Worm (Caenorhabditis elegans) whole organism, L2 larva: Measurements from ENCODE around the gene nhr-97.
A peak's percentile ranks its signal among the peaks of the same experiment; 100 is the strongest.

Source experiments
- C34F6.9 ChIP-seq: fragments of 150-350 bp; optimal IDR thresholded peaks from 2 replicates; lab custom pipeline; 2014; ENCODE audit warnings: missing biosample characterization, missing genetic modification characterization
- F13H6.1 ChIP-seq: sonication (generic microtip); optimal IDR thresholded peaks from 2 replicates; lab custom pipeline; 2016; ENCODE audit warnings: missing genetic modification characterization, missing compliant biosample characterization
- R02D3.7 ChIP-seq: fragments of 150-350 bp; optimal IDR thresholded peaks from 2 replicates; lab custom pipeline; 2014; ENCODE audit warnings: missing biosample characterization, missing genetic modification characterization
- ZK546.5 ChIP-seq: sonication (generic microtip); optimal IDR thresholded peaks from 2 replicates; lab custom pipeline; 2017; ENCODE audit warnings: missing biosample characterization, missing genetic modification characterization
- alr-1 ChIP-seq: fragments of 150-350 bp; optimal IDR thresholded peaks from 2 replicates; lab custom pipeline; 2014; ENCODE audit warnings: missing biosample characterization, missing genetic modification characterization
- aly-2 ChIP-seq: fragments of 150-350 bp; optimal IDR thresholded peaks from 2 replicates; lab custom pipeline; 2014; ENCODE audit warnings: missing biosample characterization, missing genetic modification characterization
- ama-1 ChIP-seq: fragments of 150-350 bp; optimal IDR thresholded peaks from 2 replicates; lab custom pipeline; 2018; ENCODE audit warnings: inconsistent platforms
- blmp-1 ChIP-seq: sonication (generic microtip); optimal IDR thresholded peaks from 2 replicates; lab custom pipeline; 2017; ENCODE audit warnings: missing genetic modification characterization, mild to moderate bottlenecking, missing compliant biosample characterization, antibody characterized with exemption, moderate library complexity; ENCODE audit not compliant: insufficient read depth
- ceh-16 ChIP-seq: fragments of 150-350 bp; optimal IDR thresholded peaks from 2 replicates; lab custom pipeline; 2014; ENCODE audit warnings: missing biosample characterization, missing genetic modification characterization
- ceh-82 ChIP-seq: fragments of 150-350 bp; optimal IDR thresholded peaks from 2 replicates; lab custom pipeline; 2014; ENCODE audit warnings: missing biosample characterization, missing genetic modification characterization
- crh-2 ChIP-seq: sonication (generic microtip); optimal IDR thresholded peaks from 2 replicates; lab custom pipeline; 2017; ENCODE audit warnings: missing biosample characterization, missing genetic modification characterization
- dmd-4 ChIP-seq: sonication (generic microtip); optimal IDR thresholded peaks from 2 replicates; lab custom pipeline; 2017; ENCODE audit warnings: missing biosample characterization, missing genetic modification characterization
- egl-27 ChIP-seq: sonication (generic microtip); optimal IDR thresholded peaks from 3 replicates; lab custom pipeline; 2017; ENCODE audit warnings: missing biosample characterization, missing genetic modification reagents, missing genetic modification characterization
- elt-1 ChIP-seq: fragments of 150-350 bp; optimal IDR thresholded peaks from 2 replicates; lab custom pipeline; 2014; ENCODE audit warnings: missing biosample characterization, missing genetic modification characterization
- elt-3 ChIP-seq: sonication (generic microtip); optimal IDR thresholded peaks from 2 replicates; lab custom pipeline; 2017; ENCODE audit warnings: missing biosample characterization, missing genetic modification characterization
- fos-1 ChIP-seq: fragments of 150-350 bp; optimal IDR thresholded peaks from 2 replicates; lab custom pipeline; 2014; ENCODE audit warnings: missing biosample characterization, missing genetic modification characterization
- gmeb-1 ChIP-seq: fragments of 150-350 bp; optimal IDR thresholded peaks from 2 replicates; lab custom pipeline; 2014; ENCODE audit warnings: missing biosample characterization, missing genetic modification characterization
- lin-11 ChIP-seq: fragments of 150-350 bp; sonication (generic microtip); optimal IDR thresholded peaks from 2 replicates; lab custom pipeline; 2014; ENCODE audit warnings: missing biosample characterization, missing genetic modification characterization, inconsistent platforms, mixed read lengths
- lin-13 ChIP-seq: fragments of 150-350 bp; optimal IDR thresholded peaks from 2 replicates; lab custom pipeline; 2014; ENCODE audit warnings: missing biosample characterization, missing genetic modification reagents, missing genetic modification characterization
- lin-39 ChIP-seq: fragments of 150-350 bp; optimal IDR thresholded peaks from 2 replicates; lab custom pipeline; 2014; ENCODE audit warnings: missing biosample characterization, missing genetic modification reagents, missing genetic modification characterization
- lsy-2 ChIP-seq, 2 experiments: fragments of 150-350 bp in 1 of 2; sonication (generic microtip) in 1 of 2; optimal IDR thresholded peaks; 2 replicates each; lab custom pipeline; 2014 to 2017; ENCODE audit warnings: missing biosample characterization in 2 of 2, missing genetic modification characterization in 2 of 2
- mbf-1 ChIP-seq: sonication (generic microtip); optimal IDR thresholded peaks from 2 replicates; lab custom pipeline; 2017; ENCODE audit warnings: missing biosample characterization, missing genetic modification characterization
- nhr-10 ChIP-seq: sonication (generic microtip); optimal IDR thresholded peaks from 2 replicates; lab custom pipeline; 2017; ENCODE audit warnings: missing biosample characterization, missing genetic modification characterization
- nhr-12 ChIP-seq: fragments of 150-350 bp; optimal IDR thresholded peaks from 2 replicates; lab custom pipeline; 2014; ENCODE audit warnings: missing biosample characterization, missing genetic modification characterization
- nhr-129 ChIP-seq: fragments of 150-350 bp; optimal IDR thresholded peaks from 2 replicates; lab custom pipeline; 2014; ENCODE audit warnings: missing biosample characterization, missing genetic modification characterization
- nhr-21 ChIP-seq: fragments of 150-350 bp; optimal IDR thresholded peaks from 2 replicates; lab custom pipeline; 2014; ENCODE audit warnings: missing biosample characterization, missing genetic modification characterization
- nhr-23 ChIP-seq: fragments of 150-350 bp; optimal IDR thresholded peaks from 2 replicates; lab custom pipeline; 2014; ENCODE audit warnings: missing biosample characterization, missing genetic modification reagents, missing genetic modification characterization
- nhr-25 ChIP-seq: fragments of 150-350 bp; sonication (generic microtip); optimal IDR thresholded peaks from 3 replicates; lab custom pipeline; 2014; ENCODE audit warnings: missing biosample characterization, missing genetic modification characterization
- nhr-6 ChIP-seq: fragments of 150-350 bp; optimal IDR thresholded peaks from 2 replicates; lab custom pipeline; 2014; ENCODE audit warnings: missing biosample characterization, missing genetic modification characterization
- nhr-77 ChIP-seq: fragments of 150-350 bp; optimal IDR thresholded peaks from 2 replicates; lab custom pipeline; 2014; ENCODE audit warnings: missing biosample characterization, missing genetic modification characterization
- sem-4 ChIP-seq: fragments of 150-350 bp; optimal IDR thresholded peaks from 2 replicates; lab custom pipeline; 2014; ENCODE audit warnings: missing biosample characterization, missing genetic modification reagents, missing genetic modification characterization
- skn-1 ChIP-seq: sonication (generic microtip); optimal IDR thresholded peaks from 2 replicates; lab custom pipeline; 2017; ENCODE audit warnings: missing biosample characterization, missing genetic modification characterization
- sma-3 ChIP-seq: sonication (generic microtip); optimal IDR thresholded peaks from 2 replicates; lab custom pipeline; 2016; ENCODE audit warnings: missing genetic modification reagents, missing genetic modification characterization, missing compliant biosample characterization
- sma-9 ChIP-seq, 2 experiments: fragments of 150-350 bp in 1 of 2; sonication (generic microtip) in 1 of 2; optimal IDR thresholded peaks; 2 replicates each; lab custom pipeline; 2014 to 2016; ENCODE audit warnings: missing genetic modification characterization in 2 of 2, mild to moderate bottlenecking in 1 of 2, missing biosample characterization in 1 of 2, missing compliant biosample characterization in 1 of 2, missing genetic modification reagents in 1 of 2, moderate library complexity in 1 of 2
- unc-39 ChIP-seq: fragments of 150-350 bp; optimal IDR thresholded peaks from 2 replicates; lab custom pipeline; 2014; ENCODE audit warnings: missing biosample characterization, missing genetic modification characterization
- unc-55 ChIP-seq: fragments of 150-350 bp; sonication (generic microtip); optimal IDR thresholded peaks from 3 replicates; lab custom pipeline; 2014; ENCODE audit warnings: missing biosample characterization, missing genetic modification reagents, missing genetic modification characterization
- ztf-1 ChIP-seq: fragments of 200-800 bp; sonication (Bioruptor generic); conservative IDR thresholded peaks from 2 replicates; pipeline ENCODE4 v1.3.6; 2022; ENCODE audit warnings: missing genetic modification characterization, missing compliant biosample characterization
- ztf-4 ChIP-seq: fragments of 150-350 bp; optimal IDR thresholded peaks from 2 replicates; lab custom pipeline; 2014; ENCODE audit warnings: missing biosample characterization, missing genetic modification characterization

Gene nhr-97

ce11 chrIV:9789496-9789895 is 32.1 kb downstream of the nhr-97 start, which contains the start of gene T13F2.4:
Gene T13F2.4 (plus strand): TSS chrIV:9789796.
- TF ChIP-seq blmp-1 (tag; lab: Kevin White, UChicago) (no peak), alr-1 (tag; lab: Kevin White, UChicago) (no peak), nhr-129 (tag; lab: Kevin White, UChicago) (no peak), ztf-1 (GFP tag; lab: Robert Waterston, UW) (no peak), elt-3 (tag; lab: Kevin White, UChicago) (no peak), elt-1 (tag; lab: Kevin White, UChicago) (no peak), lin-11 (tag; lab: Kevin White, UChicago) (no peak), lin-13 (no peak)

ce11 chrIV:9790708-9791107 is 33.3 kb downstream of the nhr-97 start:
- TF ChIP-seq skn-1 (tag; lab: Kevin White, UChicago), result no peak
- TF ChIP-seq ceh-82 (tag; lab: Kevin White, UChicago), result no peak
- no peak for TF ChIP-seq fos-1 (tag; lab: Kevin White, UChicago)
- TF ChIP-seq lin-39 (tag; lab: Kevin White, UChicago), result peak; percentile 56
- TF ChIP-seq nhr-21 (tag; lab: Kevin White, UChicago), result peak; percentile 2
- TF ChIP-seq nhr-25 (tag; lab: Kevin White, UChicago), result peak; percentile 50
- no peak for TF ChIP-seq nhr-6
- TF ChIP-seq crh-2 (tag; lab: Kevin White, UChicago), result no peak
- TF ChIP-seq ama-1 (lab: Kevin White, UChicago), result no peak
- peak; percentile 78 for TF ChIP-seq ceh-16 (tag; lab: Kevin White, UChicago)
- TF ChIP-seq dmd-4 (tag; lab: Kevin White, UChicago), result no peak
- TF ChIP-seq sma-3, result no peak

ce11 chrIV:9795250-9795649 is 37.8 kb downstream of the nhr-97 start:
- TF ChIP-seq elt-3 (tag; lab: Kevin White, UChicago) (no peak), unc-39 (tag; lab: Kevin White, UChicago) (no peak), nhr-77 (no peak), gmeb-1 (tag; lab: Kevin White, UChicago) (no peak), ama-1 (lab: Kevin White, UChicago) (no peak), nhr-6 (no peak), R02D3.7 (tag; lab: Kevin White, UChicago) (no peak), lin-39 (tag; lab: Kevin White, UChicago) (no peak), nhr-12 (tag; lab: Kevin White, UChicago) (no peak), lsy-2 (tag; optimal IDR thresholded peaks at IDR 0.05; lab: Kevin White, UChicago) (no peak), ceh-82 (tag; lab: Kevin White, UChicago) (no peak), lin-13 (no peak), sma-3 (no peak), ZK546.5 (tag; lab: Kevin White, UChicago) (no peak), C34F6.9 (tag; lab: Kevin White, UChicago) (no peak)

- TF ChIP-seq ztf-4 (tag; lab: Kevin White, UChicago), result no peak
- no peak for TF ChIP-seq nhr-77
- TF ChIP-seq dmd-4 (tag; lab: Kevin White, UChicago), result no peak
- no peak for TF ChIP-seq nhr-21 (tag; lab: Kevin White, UChicago)
- no peak for TF ChIP-seq nhr-6
- TF ChIP-seq sem-4 (tag; lab: Kevin White, UChicago), result no peak
- TF ChIP-seq ztf-1 (GFP tag; lab: Robert Waterston, UW), result no peak
- TF ChIP-seq nhr-129 (tag; lab: Kevin White, UChicago), result no peak
- no peak for TF ChIP-seq unc-55 (GFP tag; lab: Kevin White, UChicago)
- TF ChIP-seq lsy-2 (tag; optimal IDR thresholded peaks at IDR 0.05; lab: Kevin White, UChicago), result no peak
- no peak for TF ChIP-seq egl-27
- TF ChIP-seq mbf-1 (tag; lab: Kevin White, UChicago), result no peak
- no peak for TF ChIP-seq C34F6.9 (tag; lab: Kevin White, UChicago)
- no peak for TF ChIP-seq elt-1 (tag; lab: Kevin White, UChicago)
- TF ChIP-seq, all 48 proteins: peak for 0
Measured at ce11 chrIV:9796494-9796893, 39.1 kb downstream of the nhr-97 start, which contains the start of gene pis-1. Gene pis-1 (minus strand): TSS chrIV:9796594.

ce11 chrIV:9797304-9798003 is 40.0 kb downstream of the nhr-97 start, which contains the start of gene T13F2.2:
Gene T13F2.2 (minus strand): TSS chrIV:9797354.
- TF ChIP-seq F13H6.1 (tag; lab: Kevin White, UChicago), result peak; percentile 12
- TF ChIP-seq nhr-10 (tag; lab: Kevin White, UChicago), result no peak
- TF ChIP-seq ama-1 (lab: Kevin White, UChicago), result no peak
- TF ChIP-seq nhr-23 (tag; lab: Kevin White, UChicago), result no peak
- TF ChIP-seq C34F6.9 (tag; lab: Kevin White, UChicago), result peak; percentile 8
- peak; percentile 33 for TF ChIP-seq sma-9 (GFP tag; optimal IDR thresholded peaks at IDR 0.05; lab: Kevin White, UChicago)
- TF ChIP-seq sma-9 (tag; optimal IDR thresholded peaks at IDR 0.05; lab: Kevin White, UChicago), result no peak
- TF ChIP-seq lsy-2 (tag; optimal IDR thresholded peaks at IDR 0.05; lab: Kevin White, UChicago), result peak in 1 of 2 experiments; percentile 22
- TF ChIP-seq mbf-1 (tag; lab: Kevin White, UChicago), result no peak
- TF ChIP-seq fos-1 (tag; lab: Kevin White, UChicago), result peak; percentile 51
- TF ChIP-seq aly-2, result no peak
- TF ChIP-seq nhr-21 (tag; lab: Kevin White, UChicago), result no peak
